Worm (Caenorhabditis elegans) whole organism, L4/young adult: ENCODE data around the gene C02E7.7.

Source experiments
- W03F9.2 ChIP-seq: fragments of 150-350 bp; optimal IDR thresholded peaks from 2 replicates; lab custom pipeline; 2014; ENCODE audit warnings: missing biosample characterization, missing genetic modification characterization
- dao-5 ChIP-seq: sonication (generic microtip); optimal IDR thresholded peaks from 2 replicates; lab custom pipeline; 2016; ENCODE audit warnings: missing genotype, missing genetic modification characterization, moderate library complexity, missing compliant biosample characterization
- him-1 ChIP-seq: sonication (generic microtip); optimal IDR thresholded peaks from 2 replicates; lab custom pipeline; 2016; ENCODE audit warnings: missing genotype, missing genetic modification reagents, missing genetic modification characterization, missing compliant biosample characterization

- TF ChIP-seq him-1 (tag; lab: Kevin White, UChicago) (no peak), W03F9.2 (tag; lab: Kevin White, UChicago) (no peak), dao-5 (no peak)
Observed at ce11 chrV:4964671-4965420, 46.5 kb upstream of the C02E7.7 start.
